Fruit fly (Drosophila melanogaster) whole organism, embryonic: ENCODE measurements around the gene Coa8.

Experiments used
- B-H1 ChIP-seq: fragments of 200-800 bp; sonication (Bioruptor generic); IDR thresholded peaks from 3 replicates; pipeline ENCODE4 v1.3.6; 2022; ENCODE audit warnings: missing biosample characterization, missing genetic modification characterization
- C15 ChIP-seq: fragments of 200-800 bp; sonication (Bioruptor generic); IDR thresholded peaks from 3 replicates; pipeline ENCODE4 v1.3.6; 2022; ENCODE audit warnings: missing biosample characterization, missing genetic modification characterization
- CG10431 ChIP-seq: fragments of 200-800 bp; sonication (Bioruptor generic); optimal IDR thresholded peaks from 3 replicates; lab custom pipeline; 2018; ENCODE audit warnings: missing biosample characterization, mild to moderate bottlenecking, missing genetic modification characterization
- CG12299 ChIP-seq: fragments of 200-800 bp; sonication (Bioruptor generic); optimal IDR thresholded peaks from 2 replicates; lab custom pipeline; 2018; ENCODE audit warnings: missing biosample characterization, mild to moderate bottlenecking, missing genetic modification characterization
- CG1233 ChIP-seq: fragments of 200-800 bp; sonication (Bioruptor generic); optimal IDR thresholded peaks from 4 replicates; lab custom pipeline; 2018; ENCODE audit warnings: missing biosample characterization, mild to moderate bottlenecking, missing genetic modification characterization
- CG12769 ChIP-seq: fragments of 200-800 bp; sonication (Bioruptor generic); optimal IDR thresholded peaks from 2 replicates; lab custom pipeline; 2019; ENCODE audit warnings: missing biosample characterization, mild to moderate bottlenecking, missing genetic modification characterization, moderate library complexity
- CG13296 ChIP-seq: fragments of 200-800 bp; sonication (Bioruptor generic); optimal IDR thresholded peaks from 3 replicates; lab custom pipeline; 2018; ENCODE audit warnings: missing biosample characterization, mild to moderate bottlenecking, missing genetic modification characterization
- CG13424 ChIP-seq: fragments of 200-800 bp; sonication (Bioruptor generic); optimal IDR thresholded peaks from 2 replicates; lab custom pipeline; 2019; ENCODE audit warnings: missing biosample characterization, mild to moderate bottlenecking, missing genetic modification characterization, moderate library complexity
- CG14710 ChIP-seq: fragments of 200-800 bp; sonication (Bioruptor generic); optimal IDR thresholded peaks from 3 replicates; lab custom pipeline; 2019; ENCODE audit warnings: missing biosample characterization, mild to moderate bottlenecking, missing genetic modification characterization, moderate library complexity
- CG14860 ChIP-seq: fragments of 200-800 bp; sonication (Bioruptor generic); IDR thresholded peaks from 3 replicates; pipeline ENCODE4 v1.3.6; 2022; ENCODE audit warnings: missing biosample characterization, missing genetic modification characterization; ENCODE audit not compliant: partially characterized antibody
- CG16779 ChIP-seq: fragments of 200-800 bp; sonication (Bioruptor generic); IDR thresholded peaks from 2 replicates; pipeline ENCODE4 v1.3.6; 2022; ENCODE audit warnings: missing biosample characterization, missing genetic modification characterization
- CG16813 ChIP-seq: fragments of 200-800 bp; sonication (Bioruptor generic); IDR thresholded peaks from 3 replicates; pipeline ENCODE4 v1.3.6; 2022; ENCODE audit warnings: missing biosample characterization, missing genetic modification characterization; ENCODE audit not compliant: partially characterized antibody
- CG2129 ChIP-seq: fragments of 200-800 bp; sonication (Bioruptor generic); IDR thresholded peaks from 2 replicates; pipeline ENCODE4 v1.3.6; 2022; ENCODE audit warnings: missing biosample characterization, missing genetic modification characterization; ENCODE audit not compliant: partially characterized antibody
- CG31441 ChIP-seq: fragments of 200-800 bp; sonication (Bioruptor generic); IDR thresholded peaks from 2 replicates; pipeline ENCODE4 v1.3.6; 2022; ENCODE audit warnings: missing biosample characterization, missing genetic modification characterization
- CG32772 ChIP-seq: fragments of 200-800 bp; sonication (Bioruptor generic); IDR thresholded peaks from 2 replicates; pipeline ENCODE4 v1.3.6; 2022; ENCODE audit warnings: missing biosample characterization, missing genetic modification characterization
- CG4282 ChIP-seq: fragments of 200-800 bp; sonication (Bioruptor generic); optimal IDR thresholded peaks from 2 replicates; lab custom pipeline; 2016; ENCODE audit warnings: missing biosample characterization, missing genetic modification characterization
- CG5180 ChIP-seq: fragments of 200-800 bp; sonication (Bioruptor generic); optimal IDR thresholded peaks from 3 replicates; lab custom pipeline; 2017; ENCODE audit warnings: missing biosample characterization, missing genetic modification characterization, mild to moderate bottlenecking, moderate library complexity, missing genetic modification reagents
- CG7271 ChIP-seq: fragments of 200-800 bp; sonication (Bioruptor generic); optimal IDR thresholded peaks from 2 replicates; lab custom pipeline; 2018; ENCODE audit warnings: missing biosample characterization, mild to moderate bottlenecking, missing genetic modification characterization, moderate library complexity
- CG7839 ChIP-seq: fragments of 200-800 bp; sonication (Bioruptor generic); optimal IDR thresholded peaks from 3 replicates; lab custom pipeline; 2018; ENCODE audit warnings: missing biosample characterization, mild to moderate bottlenecking, missing genetic modification characterization, moderate library complexity
- D ChIP-seq, 2 experiments: fragments of 200-800 bp in 1 of 2; fragments of >200 bp in 1 of 2; sonication (Bioruptor generic) in 1 of 2; optimal IDR thresholded peaks; 2 replicates in 1 of 2; 3 replicates in 1 of 2; lab custom pipeline; 2017; ENCODE audit warnings: mild to moderate bottlenecking in 1 of 2, missing biosample characterization in 1 of 2, missing genetic modification characterization in 1 of 2, missing genetic modification reagents in 1 of 2
- Dip2 ChIP-seq: fragments of 200-800 bp; sonication (Bioruptor generic); IDR thresholded peaks from 2 replicates; pipeline ENCODE4 v1.3.6; 2022; ENCODE audit warnings: missing biosample characterization, missing genetic modification characterization
- Dll ChIP-seq: fragments of 200-800 bp; sonication (Bioruptor generic); IDR thresholded peaks from 4 replicates; pipeline ENCODE4 v1.3.6; 2022; ENCODE audit warnings: missing biosample characterization, missing genetic modification characterization; ENCODE audit not compliant: partially characterized antibody
- Elba2 ChIP-seq: fragments of 200-800 bp; sonication (Bioruptor generic); optimal IDR thresholded peaks from 3 replicates; lab custom pipeline; 2016; ENCODE audit warnings: missing biosample characterization, missing genetic modification characterization
- HHEX ChIP-seq: fragments of 200-800 bp; sonication (Bioruptor generic); optimal IDR thresholded peaks from 3 replicates; lab custom pipeline; 2017; ENCODE audit warnings: missing biosample characterization, mild to moderate bottlenecking, missing genetic modification characterization, missing genetic modification reagents
- HLH4C ChIP-seq: fragments of 200-800 bp; sonication (Bioruptor generic); IDR thresholded peaks from 3 replicates; pipeline ENCODE4 v1.3.6; 2022; ENCODE audit warnings: missing biosample characterization, missing genetic modification characterization; ENCODE audit not compliant: partially characterized antibody
- Hmx ChIP-seq: fragments of 200-800 bp; sonication (Bioruptor generic); optimal IDR thresholded peaks from 2 replicates; lab custom pipeline; 2016; ENCODE audit warnings: missing biosample characterization, missing genetic modification characterization
- Hr3 ChIP-seq: fragments of 200-800 bp; sonication (Bioruptor generic); optimal IDR thresholded peaks from 3 replicates; lab custom pipeline; 2016; ENCODE audit warnings: missing biosample characterization, missing genetic modification characterization
- Lpt ChIP-seq: fragments of >200 bp; optimal IDR thresholded peaks from 2 replicates; lab custom pipeline; 2018; ENCODE audit warnings: missing biosample characterization, missing genetic modification characterization
- MBD-R2 ChIP-seq: fragments of 200-800 bp; sonication (Bioruptor generic); IDR thresholded peaks from 2 replicates; pipeline ENCODE4 v1.3.6; 2022; ENCODE audit warnings: missing biosample characterization, missing genetic modification characterization
- Mes4 ChIP-seq: fragments of 200-800 bp; sonication (Bioruptor generic); optimal IDR thresholded peaks from 2 replicates; lab custom pipeline; 2016; ENCODE audit warnings: missing biosample characterization, missing genetic modification characterization
- Stat92E ChIP-seq, 3 experiments: fragments of >200 bp in 2 of 3; fragments of 200-800 bp in 1 of 3; sonication (Bioruptor generic) in 1 of 3; optimal IDR thresholded peaks; 2 replicates each; lab custom pipeline; 2017 to 2019; ENCODE audit warnings: missing biosample characterization in 3 of 3, missing genetic modification characterization in 3 of 3, mild to moderate bottlenecking in 1 of 3, moderate library complexity in 1 of 3
- TFAM ChIP-seq: fragments of 200-800 bp; sonication (Bioruptor generic); optimal IDR thresholded peaks from 2 replicates; lab custom pipeline; 2017; ENCODE audit warnings: missing biosample characterization, missing genetic modification characterization, inconsistent platforms
- Tbp ChIP-seq: fragments of >200 bp; optimal IDR thresholded peaks from 2 replicates; lab custom pipeline; 2018; ENCODE audit warnings: missing biosample characterization, missing genetic modification characterization
- Trl ChIP-seq, 3 experiments: fragments of >200 bp in 2 of 3; fragments of 200-800 bp in 1 of 3; sonication (Bioruptor generic) in 1 of 3; optimal IDR thresholded peaks; 2 replicates in 1 of 3; 3 replicates in 2 of 3; lab custom pipeline; 2016 to 2017; ENCODE audit warnings: missing biosample characterization in 1 of 3, missing genetic modification characterization in 1 of 3
- bcd ChIP-seq: fragments of 200-800 bp; sonication (Bioruptor generic); optimal IDR thresholded peaks from 2 replicates; lab custom pipeline; 2017; ENCODE audit warnings: missing biosample characterization, mild to moderate bottlenecking, missing genetic modification characterization
- emc ChIP-seq: fragments of 200-800 bp; sonication (Bioruptor generic); optimal IDR thresholded peaks from 2 replicates; lab custom pipeline; 2016; ENCODE audit warnings: missing biosample characterization, missing genetic modification characterization
- fd3F ChIP-seq: fragments of 200-800 bp; sonication (Bioruptor generic); optimal IDR thresholded peaks from 2 replicates; lab custom pipeline; 2018; ENCODE audit warnings: missing biosample characterization, mild to moderate bottlenecking, missing genetic modification characterization, moderate library complexity
- fu2 ChIP-seq: fragments of 200-800 bp; sonication (Bioruptor generic); optimal IDR thresholded peaks from 2 replicates; lab custom pipeline; 2016; ENCODE audit warnings: missing biosample characterization, missing genetic modification characterization
- grn ChIP-seq: fragments of 200-800 bp; sonication (Bioruptor generic); optimal IDR thresholded peaks from 3 replicates; lab custom pipeline; 2017; ENCODE audit warnings: missing biosample characterization, missing genetic modification characterization
- gro ChIP-seq: fragments of 200-800 bp; sonication (Bioruptor generic); optimal IDR thresholded peaks from 2 replicates; lab custom pipeline; 2016; ENCODE audit warnings: missing biosample characterization, missing genetic modification characterization
- pb ChIP-seq: fragments of 200-800 bp; sonication (Bioruptor generic); optimal IDR thresholded peaks from 3 replicates; lab custom pipeline; 2016; ENCODE audit warnings: missing biosample characterization, missing genetic modification characterization
- row ChIP-seq: fragments of 200-800 bp; sonication (Bioruptor generic); IDR thresholded peaks from 3 replicates; pipeline ENCODE4 v1.3.6; 2022; ENCODE audit warnings: missing biosample characterization, missing genetic modification characterization
- salm ChIP-seq: fragments of 200-800 bp; sonication (Bioruptor generic); optimal IDR thresholded peaks from 2 replicates; lab custom pipeline; 2018; ENCODE audit warnings: missing biosample characterization, mild to moderate bottlenecking, missing genetic modification characterization
- seq ChIP-seq: fragments of 200-800 bp; sonication (Bioruptor generic); IDR thresholded peaks from 2 replicates; pipeline ENCODE4 v1.3.6; 2022; ENCODE audit warnings: missing biosample characterization, missing genetic modification characterization
- shn ChIP-seq: fragments of 200-800 bp; sonication (Bioruptor generic); optimal IDR thresholded peaks from 3 replicates; lab custom pipeline; 2016; ENCODE audit warnings: missing biosample characterization, missing genetic modification characterization
- stc ChIP-seq: fragments of 200-800 bp; sonication (Bioruptor generic); IDR thresholded peaks from 2 replicates; pipeline ENCODE4 v1.3.6; 2022; ENCODE audit warnings: missing biosample characterization, missing genetic modification characterization
- ttk ChIP-seq: fragments of 200-800 bp; sonication (Bioruptor generic); IDR thresholded peaks from 2 replicates; pipeline ENCODE4 v2.1.2; 2022; ENCODE audit warnings: missing biosample characterization, missing genetic modification characterization

The Coa8 gene

dm6 chrX:1830396-1831218 is 49.5 kb upstream of the Coa8 start (continued):
- peak; percentile 92 for TF ChIP-seq shn (GFP tag; lab: Kevin White, UChicago)
- TF ChIP-seq seq (GFP tag; lab: Robert Waterston, UW): peak; percentile 94
- no peak for TF ChIP-seq Tbp (GFP tag; lab: Kevin White, UChicago)
- peak; percentile 94 for TF ChIP-seq salm (tag; lab: Kevin White, UChicago)
- TF ChIP-seq CG2129: no peak
- TF ChIP-seq fu2 (GFP tag; lab: Kevin White, UChicago): peak; percentile 93
- peak; percentile 90 for TF ChIP-seq CG14710
- peak in 1 of 3 experiments; percentile 78 for TF ChIP-seq Stat92E (GFP tag; optimal IDR thresholded peaks at IDR 0.05; lab: Kevin White, UChicago)
- TF ChIP-seq CG5180 (GFP tag; lab: Kevin White, UChicago): peak; percentile 83
- TF ChIP-seq CG32772: peak; percentile 96
- peak; percentile 75 for TF ChIP-seq CG7271 (tag; lab: Kevin White, UChicago)
- TF ChIP-seq Hmx (GFP tag; lab: Kevin White, UChicago): peak; percentile 89
- TF ChIP-seq stc (GFP tag; lab: Robert Waterston, UW): peak; percentile 97
- peak; percentile 79 for TF ChIP-seq TFAM (GFP tag; lab: Kevin White, UChicago)
- peak; percentile 98 for TF ChIP-seq ttk (GFP tag; lab: Robert Waterston, UW)
- no peak for TF ChIP-seq CG16813 (GFP tag; lab: Robert Waterston, UW)
- TF ChIP-seq CG4282 (GFP tag; lab: Kevin White, UChicago): peak; percentile 87
- TF ChIP-seq CG13424 (tag; lab: Kevin White, UChicago): peak; percentile 94
- peak; percentile 98 for TF ChIP-seq row (GFP tag; lab: Robert Waterston, UW)
- peak; percentile 68 to 84 for TF ChIP-seq Trl (optimal IDR thresholded peaks at IDR 0.05; lab: Kevin White, UChicago)
- peak; percentile 95 for TF ChIP-seq Trl (GFP tag; optimal IDR thresholded peaks at IDR 0.05; lab: Kevin White, UChicago)
- peak; percentile 97 for TF ChIP-seq CG16779 (GFP tag; lab: Robert Waterston, UW)
- peak; percentile 21; the same call in 1 of the 3 replicates for TF ChIP-seq HLH4C
- TF ChIP-seq Dll (GFP tag; lab: Robert Waterston, UW): 0 out of 4 replicates have a peak, but pooled peaks have one; percentile 18
- TF ChIP-seq CG7839 (tag; lab: Kevin White, UChicago): peak; percentile 97
- no peak for TF ChIP-seq D (optimal IDR thresholded peaks at IDR 0.05; lab: Kevin White, UChicago)
- TF ChIP-seq D (GFP tag; optimal IDR thresholded peaks at IDR 0.05; lab: Kevin White, UChicago): peak; percentile 93
- TF ChIP-seq HHEX (GFP tag; lab: Kevin White, UChicago): peak; percentile 94
- peak; percentile 95 for TF ChIP-seq MBD-R2 (GFP tag; lab: Robert Waterston, UW)
- TF ChIP-seq CG14860 (GFP tag; lab: Robert Waterston, UW): peak; percentile 55
- TF ChIP-seq emc (GFP tag; lab: Kevin White, UChicago): peak; percentile 77
- TF ChIP-seq Hr3 (GFP tag; lab: Kevin White, UChicago): peak; percentile 95
- TF ChIP-seq CG31441 (GFP tag; lab: Robert Waterston, UW): peak; percentile 97
- peak; percentile 94 for TF ChIP-seq C15
- TF ChIP-seq CG12299 (tag; lab: Kevin White, UChicago): peak; percentile 90
- no peak for TF ChIP-seq Lpt (GFP tag; lab: Kevin White, UChicago)
- peak; percentile 67 for TF ChIP-seq CG10431
- TF ChIP-seq gro (GFP tag; lab: Kevin White, UChicago): peak; percentile 95
- TF ChIP-seq CG12769 (tag; lab: Kevin White, UChicago): peak; percentile 99
- TF ChIP-seq bcd (GFP tag; lab: Kevin White, UChicago): peak; percentile 94
- TF ChIP-seq pb (GFP tag; lab: Kevin White, UChicago): peak; percentile 86
- peak; percentile 95 for TF ChIP-seq CG13296 (GFP tag; lab: Kevin White, UChicago)
- TF ChIP-seq Dip2 (GFP tag; lab: Robert Waterston, UW): peak; percentile 59; the same call in 1 of the 2 replicates
- TF ChIP-seq CG1233 (GFP tag; lab: Kevin White, UChicago): peak; percentile 94
- peak; percentile 93 for TF ChIP-seq fd3F (GFP tag; lab: Kevin White, UChicago)
- peak; percentile 46 for TF ChIP-seq grn
- peak; percentile 96 for TF ChIP-seq B-H1 (GFP tag; lab: Robert Waterston, UW)
- no peak for TF ChIP-seq Elba2 (GFP tag; lab: Kevin White, UChicago)
- TF ChIP-seq Mes4 (GFP tag; lab: Kevin White, UChicago): peak; percentile 89
